Fruit fly (Drosophila melanogaster): ENCODE results near the gene AMPdeam.

AMPdeam gene

DNA sequence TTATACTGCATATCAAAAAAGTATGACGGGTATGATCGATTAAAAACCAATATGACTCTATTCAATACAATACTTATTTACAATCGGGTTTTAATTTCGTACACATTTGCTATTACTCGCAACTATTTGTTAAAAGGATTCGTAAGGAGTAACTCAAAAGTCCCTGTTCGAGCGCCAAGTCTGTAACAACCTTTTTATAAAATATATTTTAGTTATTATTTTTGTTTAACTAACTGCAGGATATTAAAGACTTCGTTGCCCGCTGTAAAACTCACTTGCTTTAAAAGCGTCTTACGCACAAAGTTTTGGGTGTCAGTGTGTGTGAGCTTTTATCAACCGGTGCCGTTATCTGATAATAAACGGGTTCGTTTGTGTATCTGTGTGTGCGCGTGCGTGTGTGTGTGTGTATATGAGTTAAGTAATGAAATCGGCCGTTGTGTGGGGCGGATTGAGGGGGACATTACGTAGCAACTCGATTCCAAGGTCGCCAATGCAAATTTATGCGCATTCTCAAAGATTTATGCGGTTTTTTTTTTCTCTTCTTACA is 45.3 kb upstream of the AMPdeam start (continued):
- TF ChIP-seq Blimp-1 (GFP tag; optimal IDR thresholded peaks at IDR 0.05), result peak; percentile 63
- no peak for TF ChIP-seq Hr38 (GFP tag; optimal IDR thresholded peaks at IDR 0.05)
- peak; percentile 76 for TF ChIP-seq Hr39 (GFP tag; optimal IDR thresholded peaks at IDR 0.05)
- peak; percentile 81 for TF ChIP-seq pdm3 (GFP tag; optimal IDR thresholded peaks at IDR 0.05)
- peak; percentile 79 for TF ChIP-seq CG3919 (GFP tag; optimal IDR thresholded peaks at IDR 0.05)
- TF ChIP-seq CG6276 (GFP tag; optimal IDR thresholded peaks at IDR 0.05), result peak; percentile 52
- TF ChIP-seq lz (GFP tag; optimal IDR thresholded peaks at IDR 0.05), result peak; percentile 86
- TF ChIP-seq topi (GFP tag; optimal IDR thresholded peaks at IDR 0.05), result peak; percentile 85
- peak; percentile 73 for TF ChIP-seq CG11902 (GFP tag; optimal IDR thresholded peaks at IDR 0.05)

DNA sequence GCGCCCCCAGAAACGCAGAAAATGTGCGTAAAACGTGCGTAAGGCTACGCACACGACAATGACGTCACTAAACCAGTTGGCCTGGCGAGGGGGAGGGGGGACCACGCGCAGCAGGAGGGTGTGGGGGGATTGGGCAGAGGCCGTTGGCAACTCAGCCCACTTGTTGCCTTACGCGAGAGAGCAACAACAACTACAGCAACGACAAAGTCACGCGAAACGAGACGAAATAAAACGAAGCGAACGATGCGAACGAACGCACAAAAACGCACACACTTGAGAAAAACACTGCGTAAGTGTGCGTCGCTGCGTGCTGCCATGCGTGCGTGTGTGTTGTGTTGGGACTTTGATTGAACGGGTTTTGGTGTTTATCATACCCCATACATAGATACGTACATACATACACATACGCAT is 44.8 kb upstream of the AMPdeam start:
- TF ChIP-seq dsx (GFP tag; optimal IDR thresholded peaks at IDR 0.05; ENCODE audit: poor library complexity, severe bottlenecking) (peak; percentile 78), CG6276 (GFP tag; optimal IDR thresholded peaks at IDR 0.05) (no peak), Gug (GFP tag; IDR thresholded peaks at IDR 0.05) (peak; percentile 45; the same call in 1 of the 2 replicates), eg (GFP tag; IDR thresholded peaks at IDR 0.05) (peak; percentile 35; the same call in 1 of the 3 replicates), CG6163 (GFP tag; IDR thresholded peaks at IDR 0.05) (peak; percentile 42; the same call in 2 of the 3 replicates), CG8119 (GFP tag; IDR thresholded peaks at IDR 0.05) (no peak), CG6792 (GFP tag; optimal IDR thresholded peaks at IDR 0.05) (no peak), ss (GFP tag; optimal IDR thresholded peaks at IDR 0.05) (peak in 1 of 2 experiments; percentile 88), CG10669 (GFP tag; optimal IDR thresholded peaks at IDR 0.05) (no peak)

DNA sequence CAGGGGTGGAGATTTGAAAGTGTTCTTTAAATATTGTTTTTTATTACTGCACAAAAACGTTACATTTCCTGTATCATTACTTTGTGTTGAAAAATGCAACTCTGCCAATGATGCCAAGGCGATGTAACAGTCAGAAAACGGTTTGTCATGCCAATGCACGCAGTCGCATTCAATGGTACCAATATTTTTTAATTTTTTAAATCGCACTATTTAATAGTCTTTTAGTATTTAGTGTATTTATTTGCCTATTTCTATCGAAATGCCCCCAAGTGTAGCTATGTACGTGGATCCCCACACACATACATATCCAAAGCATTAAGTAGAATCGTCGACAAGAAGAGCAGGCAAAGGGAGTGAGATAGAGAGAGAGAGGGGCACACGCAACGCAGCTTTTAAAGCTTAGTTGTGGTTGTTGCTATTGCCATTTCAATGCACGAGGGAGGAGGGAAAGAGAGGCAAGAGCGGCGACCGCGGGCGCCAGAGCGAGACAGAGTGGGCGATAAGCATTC is 43.6 kb upstream of the AMPdeam start:
- TF ChIP-seq CG6792 (GFP tag; optimal IDR thresholded peaks at IDR 0.05) (peak; percentile 54), Eip78C (GFP tag) (peak; percentile 89), CG31627 (GFP tag; optimal IDR thresholded peaks at IDR 0.05) (peak; percentile 37), topi (GFP tag; optimal IDR thresholded peaks at IDR 0.05) (peak; percentile 27), CG8319 (GFP tag; optimal IDR thresholded peaks at IDR 0.05) (peak; percentile 42), svp (GFP tag) (peak; percentile 83), OdsH (GFP tag; optimal IDR thresholded peaks at IDR 0.05) (peak; percentile 82), Sox102F (GFP tag; optimal IDR thresholded peaks at IDR 0.05) (peak; percentile 20), Hr39 (GFP tag; optimal IDR thresholded peaks at IDR 0.05) (peak; percentile 41), salr (GFP tag; optimal IDR thresholded peaks at IDR 0.05) (peak; percentile 54 to 77), dac (GFP tag; optimal IDR thresholded peaks at IDR 0.05) (peak; percentile 24), cyc (GFP tag; optimal IDR thresholded peaks at IDR 0.05) (peak; percentile 24), CG1621 (tag; optimal IDR thresholded peaks at IDR 0.05) (peak; percentile 72), Sox14 (GFP tag; optimal IDR thresholded peaks at IDR 0.05) (peak; percentile 74), CG11902 (GFP tag; optimal IDR thresholded peaks at IDR 0.05) (peak; percentile 3), CG11762 (GFP tag; optimal IDR thresholded peaks at IDR 0.05; ENCODE audit: insufficient read depth) (peak; percentile 55), Blimp-1 (GFP tag; optimal IDR thresholded peaks at IDR 0.05) (no peak), esn (GFP tag; optimal IDR thresholded peaks at IDR 0.05) (peak; percentile 31), Smox (GFP tag; optimal IDR thresholded peaks at IDR 0.05) (peak; percentile 42), Eip93F (GFP tag; optimal IDR thresholded peaks at IDR 0.05) (no peak), CG3032 (tag; optimal IDR thresholded peaks at IDR 0.05) (peak; percentile 79), Met (GFP tag; optimal IDR thresholded peaks at IDR 0.05) (peak; percentile 32), Ets21C (GFP tag; optimal IDR thresholded peaks at IDR 0.05) (peak; percentile 6), CG16779 (tag; optimal IDR thresholded peaks at IDR 0.05) (peak; percentile 61), CG7368 (GFP tag; optimal IDR thresholded peaks at IDR 0.05) (peak; percentile 53), CG6854 (GFP tag; optimal IDR thresholded peaks at IDR 0.05) (no peak), CG3919 (GFP tag; optimal IDR thresholded peaks at IDR 0.05) (peak; percentile 72), Gug (GFP tag; IDR thresholded peaks at IDR 0.05) (peak; percentile 59), CG6276 (GFP tag; optimal IDR thresholded peaks at IDR 0.05) (peak; percentile 66), CG9139 (GFP tag; optimal IDR thresholded peaks at IDR 0.05) (peak; percentile 30), fkh (GFP tag; optimal IDR thresholded peaks at IDR 0.05) (no peak), Hr38 (GFP tag; optimal IDR thresholded peaks at IDR 0.05) (no peak), eg (GFP tag; IDR thresholded peaks at IDR 0.05) (peak; percentile 72), lz (GFP tag; optimal IDR thresholded peaks at IDR 0.05) (peak; percentile 33), CG32006 (GFP tag; optimal IDR thresholded peaks at IDR 0.05) (peak; percentile 89), CG34406 (GFP tag; optimal IDR thresholded peaks at IDR 0.05) (peak; percentile 42), Eip75B (GFP tag; optimal IDR thresholded peaks at IDR 0.05) (peak; percentile 37), spab (GFP tag; optimal IDR thresholded peaks at IDR 0.05) (peak; percentile 73), vri (GFP tag; optimal IDR thresholded peaks at IDR 0.05) (peak; percentile 70)
